Worm (Caenorhabditis elegans): Measurements from ENCODE around the gene sdpn-1.

DNA sequence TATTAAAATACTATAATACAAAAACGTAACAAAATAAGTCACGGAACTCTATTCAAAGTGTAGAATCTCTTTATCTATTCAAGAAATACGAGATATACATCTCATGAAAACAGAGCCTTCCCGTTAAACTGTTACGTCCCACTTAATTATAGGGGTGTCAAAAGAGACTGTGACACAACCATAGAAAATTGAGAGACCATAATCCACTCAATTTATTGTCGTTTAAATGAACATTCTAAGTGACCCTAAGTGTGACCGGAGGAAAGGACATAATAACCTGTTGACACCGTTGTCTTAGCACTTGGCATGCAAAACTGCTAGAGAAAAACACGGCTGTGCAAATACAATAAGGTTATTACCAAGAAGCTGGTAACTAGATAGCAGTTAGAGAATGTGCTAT is 29.5 kb downstream of the sdpn-1 start:
- TF ChIP-seq ztf-11 (tag; optimal IDR thresholded peaks at IDR 0.05), result no peak
- no peak for TF ChIP-seq ama-1 (optimal IDR thresholded peaks at IDR 0.05)
- TF ChIP-seq blmp-1 (tag; optimal IDR thresholded peaks at IDR 0.05; ENCODE audit: insufficient read depth), result no peak
- no peak for TF ChIP-seq lsy-2 (tag; optimal IDR thresholded peaks at IDR 0.05)
- no peak for TF ChIP-seq ceh-16 (tag; optimal IDR thresholded peaks at IDR 0.05)
